Fruit fly (Drosophila melanogaster) whole organism, embryonic: ENCODE measurements around the gene Dus3.

Experiments used
- ATbp ChIP-seq: fragments of 200-800 bp; sonication (Bioruptor generic); optimal IDR thresholded peaks from 2 replicates; lab custom pipeline; 2017; ENCODE audit warnings: missing biosample characterization, mild to moderate bottlenecking, missing genetic modification characterization, missing genetic modification reagents
- Abd-B ChIP-seq: fragments of 200-800 bp; sonication (Bioruptor generic); optimal IDR thresholded peaks from 2 replicates; lab custom pipeline; 2018; ENCODE audit warnings: missing biosample characterization, mild to moderate bottlenecking, missing genetic modification characterization, moderate library complexity
- CG10321 ChIP-seq: fragments of 200-800 bp; sonication (Bioruptor generic); IDR thresholded peaks from 2 replicates; pipeline ENCODE4 v1.3.6; 2022; ENCODE audit warnings: missing biosample characterization, missing genetic modification characterization
- CG10462 ChIP-seq: fragments of 200-800 bp; sonication (Bioruptor generic); optimal IDR thresholded peaks from 2 replicates; lab custom pipeline; 2016; ENCODE audit warnings: missing biosample characterization, missing genetic modification characterization
- CG10543 ChIP-seq: fragments of 200-800 bp; sonication (Bioruptor generic); optimal IDR thresholded peaks from 3 replicates; lab custom pipeline; 2017; ENCODE audit warnings: missing biosample characterization, mild to moderate bottlenecking, missing genetic modification characterization, moderate library complexity
- CG11696 ChIP-seq: fragments of 200-800 bp; sonication (Bioruptor generic); IDR thresholded peaks from 2 replicates; pipeline ENCODE4 v1.3.6; 2022; ENCODE audit warnings: missing biosample characterization, missing genetic modification characterization
- CG14014 ChIP-seq: fragments of 200-800 bp; sonication (Bioruptor generic); IDR thresholded peaks from 2 replicates; pipeline ENCODE4 v1.3.6; 2022; ENCODE audit warnings: missing biosample characterization, missing genetic modification characterization
- CG15601 ChIP-seq: fragments of 200-800 bp; sonication (Bioruptor generic); optimal IDR thresholded peaks from 3 replicates; lab custom pipeline; 2019; ENCODE audit warnings: missing biosample characterization, mild to moderate bottlenecking, missing genetic modification characterization, moderate library complexity
- CG17186 ChIP-seq: fragments of 200-800 bp; sonication (Bioruptor generic); optimal IDR thresholded peaks from 3 replicates; lab custom pipeline; 2017; ENCODE audit warnings: missing biosample characterization, missing genetic modification reagents, missing genetic modification characterization
- CG17361 ChIP-seq: fragments of 200-800 bp; sonication (Bioruptor generic); IDR thresholded peaks from 3 replicates; pipeline ENCODE4 v1.3.6; 2022; ENCODE audit warnings: missing biosample characterization, missing genetic modification characterization
- CG18011 ChIP-seq: fragments of 200-800 bp; sonication (Bioruptor generic); optimal IDR thresholded peaks from 2 replicates; lab custom pipeline; 2017; ENCODE audit warnings: missing biosample characterization, missing genetic modification characterization, mild to moderate bottlenecking, moderate library complexity, missing genotype
- CG7271 ChIP-seq: fragments of 200-800 bp; sonication (Bioruptor generic); optimal IDR thresholded peaks from 2 replicates; lab custom pipeline; 2018; ENCODE audit warnings: missing biosample characterization, mild to moderate bottlenecking, missing genetic modification characterization, moderate library complexity
- CG9727 ChIP-seq: fragments of 200-800 bp; sonication (Bioruptor generic); optimal IDR thresholded peaks from 3 replicates; lab custom pipeline; 2017; ENCODE audit warnings: missing biosample characterization, mild to moderate bottlenecking, missing genetic modification characterization
- CG9876 ChIP-seq: fragments of 200-800 bp; sonication (Bioruptor generic); optimal IDR thresholded peaks from 2 replicates; lab custom pipeline; 2016; ENCODE audit warnings: missing biosample characterization, missing genetic modification characterization
- CG9932 ChIP-seq: fragments of 200-800 bp; sonication (Bioruptor generic); IDR thresholded peaks from 2 replicates; pipeline ENCODE4 v1.3.6; 2022; ENCODE audit warnings: missing biosample characterization, missing genetic modification characterization
- D19A ChIP-seq: fragments of 200-800 bp; optimal IDR thresholded peaks from 3 replicates; lab custom pipeline; 2019; ENCODE audit warnings: missing biosample characterization, mild to moderate bottlenecking, missing genetic modification characterization, moderate library complexity
- Dfd ChIP-seq, 2 experiments: fragments of >200 bp; optimal IDR thresholded peaks; 2 replicates each; lab custom pipeline; 2017; ENCODE audit warnings: missing biosample characterization in 2 of 2, missing genetic modification characterization in 2 of 2
- Dip2 ChIP-seq: fragments of 200-800 bp; sonication (Bioruptor generic); IDR thresholded peaks from 2 replicates; pipeline ENCODE4 v1.3.6; 2022; ENCODE audit warnings: missing biosample characterization, missing genetic modification characterization
- Eip74EF ChIP-seq, 2 experiments: fragments of 200-800 bp in 1 of 2; fragments of >200 bp in 1 of 2; sonication (Bioruptor generic) in 1 of 2; optimal IDR thresholded peaks; 2 replicates each; lab custom pipeline; 2017 to 2019; ENCODE audit warnings: missing biosample characterization in 2 of 2, missing genetic modification characterization in 2 of 2, mild to moderate bottlenecking in 1 of 2, moderate library complexity in 1 of 2
- Elba2 ChIP-seq: fragments of 200-800 bp; sonication (Bioruptor generic); optimal IDR thresholded peaks from 3 replicates; lab custom pipeline; 2016; ENCODE audit warnings: missing biosample characterization, missing genetic modification characterization
- H2.0 ChIP-seq: fragments of 200-800 bp; sonication (Bioruptor generic); IDR thresholded peaks from 2 replicates; pipeline ENCODE4 v1.3.6; 2022; ENCODE audit warnings: missing biosample characterization, missing genetic modification characterization
- Hand ChIP-seq: fragments of 200-800 bp; sonication (Bioruptor generic); optimal IDR thresholded peaks from 2 replicates; lab custom pipeline; 2017; ENCODE audit warnings: mild to moderate bottlenecking, missing biosample characterization, missing genetic modification reagents, missing genetic modification characterization
- Mad ChIP-seq: fragments of 200-800 bp; sonication (Bioruptor generic); optimal IDR thresholded peaks from 2 replicates; lab custom pipeline; 2016; ENCODE audit warnings: missing biosample characterization, missing genetic modification characterization
- Mes4 ChIP-seq: fragments of 200-800 bp; sonication (Bioruptor generic); optimal IDR thresholded peaks from 2 replicates; lab custom pipeline; 2016; ENCODE audit warnings: missing biosample characterization, missing genetic modification characterization
- Ravus ChIP-seq: fragments of 200-800 bp; sonication (Bioruptor generic); IDR thresholded peaks from 2 replicates; pipeline ENCODE4 v1.3.6; 2022; ENCODE audit warnings: missing biosample characterization, missing genetic modification characterization
- Side ChIP-seq: fragments of 200-800 bp; sonication (Bioruptor generic); optimal IDR thresholded peaks from 2 replicates; lab custom pipeline; 2016; ENCODE audit warnings: missing biosample characterization, missing genetic modification characterization
- Sox100B ChIP-seq: fragments of 200-800 bp; sonication (Bioruptor generic); optimal IDR thresholded peaks from 3 replicates; lab custom pipeline; 2018; ENCODE audit warnings: missing biosample characterization, mild to moderate bottlenecking, missing genetic modification characterization
- TFAM ChIP-seq: fragments of 200-800 bp; sonication (Bioruptor generic); optimal IDR thresholded peaks from 2 replicates; lab custom pipeline; 2017; ENCODE audit warnings: missing biosample characterization, missing genetic modification characterization, inconsistent platforms
- Vsx1 ChIP-seq: fragments of 200-800 bp; sonication (Bioruptor generic); optimal IDR thresholded peaks from 2 replicates; lab custom pipeline; 2017; ENCODE audit warnings: missing biosample characterization, mild to moderate bottlenecking, missing genetic modification characterization, missing genetic modification reagents
- abd-A ChIP-seq: fragments of 200-800 bp; sonication (Bioruptor generic); optimal IDR thresholded peaks from 3 replicates; lab custom pipeline; 2019; ENCODE audit warnings: missing biosample characterization, mild to moderate bottlenecking, missing genetic modification characterization, moderate library complexity
- al ChIP-seq: fragments of 200-800 bp; sonication (Bioruptor generic); IDR thresholded peaks from 2 replicates; pipeline ENCODE4 v1.3.6; 2022; ENCODE audit warnings: missing biosample characterization, missing genetic modification characterization
- ap ChIP-seq: fragments of 200-800 bp; sonication (Bioruptor generic); IDR thresholded peaks from 2 replicates; pipeline ENCODE4 v1.3.6; 2022; ENCODE audit warnings: missing biosample characterization, missing genetic modification characterization
- az2 ChIP-seq: fragments of 200-800 bp; sonication (Bioruptor generic); optimal IDR thresholded peaks from 3 replicates; lab custom pipeline; 2016; ENCODE audit warnings: missing biosample characterization, missing genetic modification characterization
- cato ChIP-seq: fragments of 200-800 bp; sonication (Bioruptor generic); optimal IDR thresholded peaks from 2 replicates; lab custom pipeline; 2016; ENCODE audit warnings: missing biosample characterization, missing genetic modification characterization, borderline replicate concordance
- crc ChIP-seq: fragments of 200-800 bp; sonication (Bioruptor generic); optimal IDR thresholded peaks from 2 replicates; lab custom pipeline; 2016; ENCODE audit warnings: missing biosample characterization, missing genetic modification characterization
- da ChIP-seq: fragments of 200-800 bp; sonication (Bioruptor generic); optimal IDR thresholded peaks from 2 replicates; lab custom pipeline; 2016; ENCODE audit warnings: missing biosample characterization, missing genetic modification characterization
- dimm ChIP-seq: fragments of 200-800 bp; sonication (Bioruptor generic); IDR thresholded peaks from 2 replicates; pipeline ENCODE4 v1.3.6; 2022; ENCODE audit warnings: missing biosample characterization, missing genetic modification characterization
- ems ChIP-seq: fragments of 200-800 bp; sonication (Bioruptor generic); optimal IDR thresholded peaks from 3 replicates; lab custom pipeline; 2016; ENCODE audit warnings: missing biosample characterization, missing genetic modification characterization
- gfzf ChIP-seq: fragments of 200-800 bp; sonication (Bioruptor generic); optimal IDR thresholded peaks from 2 replicates; lab custom pipeline; 2016; ENCODE audit warnings: missing biosample characterization, mild to moderate bottlenecking, missing genetic modification characterization, moderate library complexity
- klu ChIP-seq: fragments of 200-800 bp; sonication (Bioruptor generic); IDR thresholded peaks from 2 replicates; pipeline ENCODE4 v1.3.6; 2022; ENCODE audit warnings: missing biosample characterization, missing genetic modification characterization
- lmd ChIP-seq: fragments of 200-800 bp; sonication (Bioruptor generic); IDR thresholded peaks from 2 replicates; pipeline ENCODE4 v1.3.6; 2022; ENCODE audit warnings: missing biosample characterization, missing genetic modification characterization
- peb ChIP-seq: fragments of 200-800 bp; sonication (Bioruptor generic); IDR thresholded peaks from 2 replicates; pipeline ENCODE4 v1.3.6; 2022; ENCODE audit warnings: missing biosample characterization, missing genetic modification characterization
- sens ChIP-seq: fragments of 200-800 bp; sonication (Bioruptor generic); peaks from one replicate; lab custom pipeline; 2016; ENCODE audit warnings: missing biosample characterization, missing genetic modification characterization
- sima ChIP-seq: fragments of 200-800 bp; sonication (Bioruptor generic); optimal IDR thresholded peaks from 2 replicates; lab custom pipeline; 2016; ENCODE audit warnings: missing biosample characterization, missing genetic modification characterization
- slou ChIP-seq: fragments of 200-800 bp; sonication (Bioruptor generic); optimal IDR thresholded peaks from 3 replicates; lab custom pipeline; 2016; ENCODE audit warnings: missing biosample characterization, missing genetic modification characterization
- tio ChIP-seq: fragments of 200-800 bp; sonication (Bioruptor generic); optimal IDR thresholded peaks from 2 replicates; lab custom pipeline; 2017; ENCODE audit warnings: missing biosample characterization, missing genetic modification characterization, inconsistent platforms
- tna ChIP-seq: fragments of 200-800 bp; sonication (Bioruptor generic); IDR thresholded peaks from 2 replicates; pipeline ENCODE4 v1.3.6; 2022; ENCODE audit warnings: missing biosample characterization, missing genetic modification characterization; ENCODE audit not compliant: partially characterized antibody
- unc-4 ChIP-seq: fragments of 200-800 bp; sonication (Bioruptor generic); IDR thresholded peaks from 2 replicates; pipeline ENCODE4 v1.3.6; 2022; ENCODE audit warnings: missing biosample characterization, missing genetic modification characterization; ENCODE audit not compliant: partially characterized antibody
- wek ChIP-seq: fragments of 200-800 bp; sonication (Bioruptor generic); optimal IDR thresholded peaks from 3 replicates; lab custom pipeline; 2018; ENCODE audit warnings: missing biosample characterization, mild to moderate bottlenecking, missing genetic modification characterization, moderate library complexity
- zen ChIP-seq: fragments of 200-800 bp; sonication (Bioruptor generic); optimal IDR thresholded peaks from 3 replicates; lab custom pipeline; 2018; ENCODE audit warnings: missing biosample characterization, mild to moderate bottlenecking, missing genetic modification characterization, moderate library complexity

Gene Dus3

dm6 chr2L:19790553-19791320 lies 32.1 kb downstream of the Dus3 start (continued):
- TF ChIP-seq Hand (GFP tag; lab: Kevin White, UChicago) (no peak), crc (GFP tag; lab: Kevin White, UChicago) (no peak), CG7271 (tag; lab: Kevin White, UChicago) (no peak), CG10321 (GFP tag; lab: Robert Waterston, UW) (no peak), cato (GFP tag; lab: Kevin White, UChicago) (no peak), H2.0 (no peak), Dfd (GFP tag; optimal IDR thresholded peaks at IDR 0.05; lab: Kevin White, UChicago) (peak in 1 of 2 experiments; percentile 95), CG18011 (no peak), Dip2 (no peak), CG15601 (tag; lab: Kevin White, UChicago) (no peak), Sox100B (no peak), Side (GFP tag; lab: Kevin White, UChicago) (no peak), sima (GFP tag; lab: Kevin White, UChicago) (no peak), wek (GFP tag; lab: Kevin White, UChicago) (no peak), ems (GFP tag; lab: Kevin White, UChicago) (no peak), gfzf (GFP tag; lab: Kevin White, UChicago) (no peak), CG9727 (GFP tag; lab: Kevin White, UChicago) (peak; percentile 1), Elba2 (GFP tag; lab: Kevin White, UChicago) (peak; percentile 1), CG17361 (GFP tag; lab: Robert Waterston, UW) (peak; percentile 40; the same call in 1 of the 3 replicates), al (no peak), sens (GFP tag; lab: Kevin White, UChicago) (peak; percentile 23), CG9876 (GFP tag; lab: Kevin White, UChicago) (no peak), tio (GFP tag; lab: Kevin White, UChicago) (no peak), zen (peak; percentile 20), D19A (tag; lab: Kevin White, UChicago) (peak; percentile 32), peb (GFP tag; lab: Robert Waterston, UW) (no peak), abd-A (tag; lab: Kevin White, UChicago) (peak; percentile 4), Ravus (no peak), tna (GFP tag; lab: Robert Waterston, UW) (no peak), lmd (no peak), ap (GFP tag; lab: Robert Waterston, UW) (no peak), dimm (GFP tag; lab: Robert Waterston, UW) (no peak), CG11696 (GFP tag; lab: Robert Waterston, UW) (peak; percentile 88), Vsx1 (GFP tag; lab: Kevin White, UChicago) (no peak), Mes4 (GFP tag; lab: Kevin White, UChicago) (no peak), unc-4 (GFP tag; lab: Robert Waterston, UW) (no peak), CG14014 (GFP tag; lab: Robert Waterston, UW) (no peak), ATbp (GFP tag; lab: Kevin White, UChicago) (no peak), CG17186 (GFP tag; lab: Kevin White, UChicago) (no peak), Mad (GFP tag; lab: Kevin White, UChicago) (no peak), slou (no peak), CG9932 (GFP tag; lab: Robert Waterston, UW) (no peak), da (GFP tag; lab: Kevin White, UChicago) (no peak), Abd-B (GFP tag; lab: Kevin White, UChicago) (no peak), CG10462 (GFP tag; lab: Kevin White, UChicago) (no peak), Eip74EF (GFP tag; optimal IDR thresholded peaks at IDR 0.05; lab: Kevin White, UChicago) (peak in 1 of 2 experiments; percentile 36), klu (GFP tag; lab: Robert Waterston, UW) (no peak), az2 (GFP tag; lab: Kevin White, UChicago) (no peak), CG10543 (GFP tag; lab: Kevin White, UChicago) (no peak), TFAM (GFP tag; lab: Kevin White, UChicago) (no peak)
